Fruit fly (Drosophila melanogaster): ENCODE measurements around the gene Ufl1.

- TF ChIP-seq CG6276 (GFP tag; optimal IDR thresholded peaks at IDR 0.05) (no peak), CG6163 (GFP tag; IDR thresholded peaks at IDR 0.05) (no peak), CG32006 (GFP tag; optimal IDR thresholded peaks at IDR 0.05) (no peak), achi (GFP tag; optimal IDR thresholded peaks at IDR 0.05) (no peak), Smox (GFP tag; optimal IDR thresholded peaks at IDR 0.05) (no peak), CG10669 (GFP tag; optimal IDR thresholded peaks at IDR 0.05) (no peak), Lpt (GFP tag; optimal IDR thresholded peaks at IDR 0.05) (no peak), CG6854 (GFP tag; optimal IDR thresholded peaks at IDR 0.05) (no peak), Eip75B (GFP tag; optimal IDR thresholded peaks at IDR 0.05) (no peak), eg (GFP tag; IDR thresholded peaks at IDR 0.05) (no peak), Ets96B (tag; optimal IDR thresholded peaks at IDR 0.05) (no peak), esn (GFP tag; optimal IDR thresholded peaks at IDR 0.05) (no peak)
Measured at dm6 chr3R:7028554-7028953, 45.7 kb downstream of the Ufl1 start.

Measured in whole organism, prepupa.